Worm (Caenorhabditis elegans): ENCODE data around the gene K02E11.3.

DNA sequence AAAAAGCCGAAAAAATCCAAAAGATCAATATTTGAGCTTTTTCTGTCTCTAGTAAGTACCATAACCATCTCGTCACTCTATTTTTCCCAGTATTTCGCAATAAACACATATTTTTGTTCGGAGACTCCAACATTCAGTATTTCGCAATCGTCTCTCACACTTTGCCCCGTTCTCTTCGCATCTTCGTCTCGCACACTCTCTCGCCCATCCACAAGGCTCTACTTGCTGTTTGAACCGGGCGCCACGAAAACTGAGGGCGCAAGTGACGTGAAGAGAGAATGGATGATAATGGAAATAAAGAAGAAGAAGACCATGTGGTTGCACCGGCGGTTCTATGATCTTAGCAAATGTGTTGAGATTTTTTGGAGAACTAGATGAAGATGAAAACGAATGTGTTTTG lies 46.6 kb downstream of the K02E11.3 start:
- TF ChIP-seq rnt-1 (tag; optimal IDR thresholded peaks at IDR 0.05) (peak; percentile 88), skn-1 (tag; optimal IDR thresholded peaks at IDR 0.05) (peak; percentile 98), mab-9 (GFP tag; IDR thresholded peaks at IDR 0.05) (peak; percentile 59; the same call in 1 of the 2 replicates), pax-3 (tag; optimal IDR thresholded peaks at IDR 0.05) (peak; percentile 92), fkh-8 (tag; optimal IDR thresholded peaks at IDR 0.05) (peak; percentile 86), ztf-11 (tag; optimal IDR thresholded peaks at IDR 0.05) (peak in 1 of 2 experiments; percentile 58), unc-86 (tag; optimal IDR thresholded peaks at IDR 0.05) (peak; percentile 57)
